Worm (Caenorhabditis elegans) whole organism, L4/young adult: ENCODE results near the gene F48B9.8.

ENCODE experiments used
- W03F9.2 ChIP-seq: fragments of 150-350 bp; optimal IDR thresholded peaks from 2 replicates; lab custom pipeline; 2014; ENCODE audit warnings: missing biosample characterization, missing genetic modification characterization
- dao-5 ChIP-seq: sonication (generic microtip); optimal IDR thresholded peaks from 2 replicates; lab custom pipeline; 2016; ENCODE audit warnings: missing genotype, missing genetic modification characterization, moderate library complexity, missing compliant biosample characterization
- him-1 ChIP-seq: sonication (generic microtip); optimal IDR thresholded peaks from 2 replicates; lab custom pipeline; 2016; ENCODE audit warnings: missing genotype, missing genetic modification reagents, missing genetic modification characterization, missing compliant biosample characterization

F48B9.8 gene

DNA sequence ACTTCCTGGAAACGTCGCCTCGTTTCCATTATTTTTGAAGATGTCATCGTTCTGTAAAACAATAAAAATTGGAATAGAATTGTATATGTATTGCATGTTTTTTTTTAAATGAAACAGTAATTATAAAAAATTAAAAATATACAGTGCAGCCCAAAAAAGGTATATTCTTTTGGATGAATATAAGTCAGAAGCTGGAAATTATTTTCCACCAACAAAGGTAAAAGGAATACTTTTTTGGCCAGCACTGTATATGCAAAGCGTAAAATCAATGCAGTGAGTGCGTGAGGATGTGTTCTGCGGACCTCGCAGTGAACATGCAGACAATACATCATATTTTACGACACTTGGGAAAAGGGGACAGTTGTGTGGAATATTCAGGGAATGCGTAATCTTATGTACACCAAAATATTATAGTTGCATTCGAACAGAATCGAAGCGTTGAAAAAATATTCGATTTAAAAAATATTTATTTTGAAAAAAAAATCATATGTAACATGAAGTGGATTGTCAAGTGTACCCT lies at the start of gene F48B9.8:
F48B9.8 (minus strand) TSS at position 51 of the 520 bp plus-strand sequence.
- TF ChIP-seq dao-5 (tag; lab: Kevin White, UChicago) = no peak
- TF ChIP-seq him-1 (tag; lab: Kevin White, UChicago) = no peak
- no peak for TF ChIP-seq W03F9.2

DNA sequence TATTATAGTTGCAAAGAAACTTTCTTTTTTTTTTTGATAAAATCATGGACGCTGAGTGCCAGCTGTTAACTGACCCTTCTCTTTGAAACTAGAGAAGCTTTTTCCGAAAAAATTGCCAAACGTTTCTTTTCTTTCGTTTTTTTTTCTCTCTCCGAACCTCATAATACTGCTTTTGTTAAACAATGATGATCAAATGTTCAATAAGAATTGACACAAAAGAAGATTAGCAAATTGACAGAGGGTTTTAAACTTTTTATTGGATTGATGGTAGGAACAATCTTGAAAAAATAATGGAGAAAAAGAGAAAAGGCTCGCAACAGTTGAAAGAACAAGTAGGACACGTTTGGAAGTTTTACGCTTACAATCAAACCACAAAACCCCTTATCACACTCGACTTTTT lies 44.6 kb upstream of the F48B9.8 start, which contains the start of gene hex-1:
hex-1 (plus strand) TSS at position 301 of the 400 bp plus-strand sequence.
- TF ChIP-seq W03F9.2 = no peak
- no peak for TF ChIP-seq him-1 (tag; lab: Kevin White, UChicago)
- TF ChIP-seq dao-5 (tag; lab: Kevin White, UChicago) = no peak

DNA sequence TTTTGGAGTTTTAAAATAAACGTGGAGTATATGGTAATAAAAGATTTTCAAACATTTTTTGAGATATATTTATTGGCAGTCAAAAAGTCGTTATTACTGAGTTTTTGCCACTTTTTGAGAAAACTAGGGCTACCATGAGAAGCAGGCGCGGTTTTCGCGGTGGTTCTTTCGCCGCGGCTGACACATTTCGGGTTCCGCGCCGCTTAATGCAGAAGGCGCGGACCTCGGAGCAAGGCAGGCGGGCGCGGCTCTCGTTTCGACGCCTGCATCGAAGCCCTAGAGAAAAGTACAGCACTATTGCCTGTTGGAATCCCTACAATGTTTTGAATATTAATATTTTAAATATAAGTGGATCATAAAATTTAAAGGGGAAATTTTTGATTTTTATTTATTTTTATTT lies 43.2 kb upstream of the F48B9.8 start:
- TF ChIP-seq dao-5 (tag; lab: Kevin White, UChicago) (no peak), W03F9.2 (no peak), him-1 (tag; lab: Kevin White, UChicago) (no peak)

DNA sequence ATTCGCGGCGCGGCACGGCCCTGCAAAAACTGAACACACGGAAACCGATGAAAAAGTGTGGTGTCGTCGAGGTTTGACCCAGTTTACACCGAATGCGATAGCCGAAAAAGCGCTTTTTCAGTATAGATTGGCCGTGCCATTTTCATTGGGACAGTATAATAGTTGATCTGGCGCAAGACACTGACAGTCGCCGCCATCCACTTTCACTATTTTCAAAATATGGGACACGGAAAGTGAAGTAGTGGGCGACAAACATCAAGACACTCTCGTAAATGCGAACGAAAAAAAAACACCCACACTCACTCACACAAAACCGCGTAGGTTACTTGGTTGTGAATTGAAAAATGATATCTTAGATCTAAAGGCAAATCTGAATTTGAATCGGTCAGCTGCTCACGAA lies 42.8 kb upstream of the F48B9.8 start:
- no peak for TF ChIP-seq him-1 (tag; lab: Kevin White, UChicago)
- TF ChIP-seq dao-5 (tag; lab: Kevin White, UChicago) = no peak
- TF ChIP-seq W03F9.2 = no peak

DNA sequence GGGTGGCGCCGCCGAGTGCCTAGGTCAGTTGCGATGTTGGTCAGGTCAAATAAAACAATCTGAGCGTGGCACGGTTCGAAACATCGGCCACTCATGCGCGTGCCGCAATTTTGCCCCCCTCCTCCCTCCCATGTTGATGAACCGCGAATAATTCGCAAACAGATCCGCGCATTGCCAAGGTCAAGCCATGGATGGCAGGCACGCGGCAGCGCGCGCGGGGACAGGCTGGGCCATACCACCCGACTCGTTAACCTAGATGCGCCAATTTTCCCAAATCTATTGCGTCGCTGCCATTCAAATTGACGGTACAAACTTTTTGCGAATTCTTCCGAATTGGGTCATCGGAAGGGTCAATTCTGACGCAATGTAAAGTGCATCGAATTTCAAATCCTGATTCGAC lies 40.5 kb upstream of the F48B9.8 start:
- no peak for TF ChIP-seq W03F9.2
- TF ChIP-seq him-1 (tag; lab: Kevin White, UChicago) = no peak
- TF ChIP-seq dao-5 (tag; lab: Kevin White, UChicago) = no peak

DNA sequence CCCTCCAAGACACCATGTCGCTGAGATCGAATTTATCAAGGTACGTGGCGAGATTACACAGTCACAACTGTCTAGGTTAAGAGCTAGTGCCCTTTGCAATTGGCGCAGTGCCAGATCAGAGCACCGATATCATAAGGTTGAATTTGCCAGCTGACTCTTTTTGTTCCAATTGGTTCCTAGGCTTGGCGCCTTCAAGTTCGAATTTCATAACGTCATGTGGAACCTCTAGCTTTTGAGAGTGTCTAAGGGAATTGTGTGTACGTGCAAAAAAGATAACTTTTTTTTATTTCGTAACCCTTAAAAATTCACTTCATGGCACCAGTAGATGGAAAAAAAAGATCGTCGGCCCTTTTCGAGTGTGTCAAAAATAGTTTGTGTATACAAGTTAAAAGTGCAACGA lies 40.0 kb upstream of the F48B9.8 start:
- TF ChIP-seq W03F9.2 (no peak), him-1 (tag; lab: Kevin White, UChicago) (no peak), dao-5 (tag; lab: Kevin White, UChicago) (no peak)

DNA sequence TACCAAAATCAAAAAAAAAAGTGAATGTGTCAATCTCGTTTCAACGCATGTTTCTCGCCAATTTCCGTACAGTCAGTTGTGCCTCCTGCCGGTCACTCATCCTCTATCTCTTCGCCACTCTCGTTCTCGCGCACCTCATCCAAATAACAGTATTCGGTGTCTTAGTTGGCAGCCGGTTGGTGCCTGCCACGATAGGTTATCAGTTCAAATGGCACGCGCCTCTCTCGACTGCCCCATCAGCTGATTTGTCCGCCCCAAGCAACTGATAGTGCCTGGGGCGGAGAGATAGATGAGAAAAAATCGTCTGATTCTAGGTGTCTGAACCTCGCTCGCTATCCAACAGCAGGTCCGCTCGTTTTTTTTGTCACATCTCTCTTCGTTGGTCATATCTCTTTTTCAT lies 38.9 kb upstream of the F48B9.8 start:
- no peak for TF ChIP-seq dao-5 (tag; lab: Kevin White, UChicago)
- no peak for TF ChIP-seq him-1 (tag; lab: Kevin White, UChicago)
- TF ChIP-seq W03F9.2 = no peak

DNA sequence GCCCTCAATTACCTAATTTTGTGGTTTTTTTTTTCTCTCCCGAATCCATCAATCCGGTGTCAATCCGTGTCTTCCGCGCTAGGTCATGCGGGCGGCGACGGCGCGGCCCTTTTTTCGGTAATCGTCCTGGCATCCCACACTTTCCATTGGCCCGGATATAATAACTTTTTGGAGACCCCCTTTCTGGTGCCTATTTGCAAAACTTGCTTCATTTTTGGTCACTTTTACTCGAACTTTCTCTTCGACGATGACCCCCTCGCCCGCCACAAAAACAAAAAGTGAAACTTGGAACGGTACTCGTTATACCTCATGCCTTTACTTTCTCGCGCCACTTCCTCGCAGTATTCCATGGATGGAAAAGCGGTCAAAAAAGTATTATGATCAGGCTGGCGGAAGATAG lies 38.2 kb upstream of the F48B9.8 start:
- TF ChIP-seq him-1 (tag; lab: Kevin White, UChicago) (no peak), dao-5 (tag; lab: Kevin White, UChicago) (no peak), W03F9.2 (no peak)

DNA sequence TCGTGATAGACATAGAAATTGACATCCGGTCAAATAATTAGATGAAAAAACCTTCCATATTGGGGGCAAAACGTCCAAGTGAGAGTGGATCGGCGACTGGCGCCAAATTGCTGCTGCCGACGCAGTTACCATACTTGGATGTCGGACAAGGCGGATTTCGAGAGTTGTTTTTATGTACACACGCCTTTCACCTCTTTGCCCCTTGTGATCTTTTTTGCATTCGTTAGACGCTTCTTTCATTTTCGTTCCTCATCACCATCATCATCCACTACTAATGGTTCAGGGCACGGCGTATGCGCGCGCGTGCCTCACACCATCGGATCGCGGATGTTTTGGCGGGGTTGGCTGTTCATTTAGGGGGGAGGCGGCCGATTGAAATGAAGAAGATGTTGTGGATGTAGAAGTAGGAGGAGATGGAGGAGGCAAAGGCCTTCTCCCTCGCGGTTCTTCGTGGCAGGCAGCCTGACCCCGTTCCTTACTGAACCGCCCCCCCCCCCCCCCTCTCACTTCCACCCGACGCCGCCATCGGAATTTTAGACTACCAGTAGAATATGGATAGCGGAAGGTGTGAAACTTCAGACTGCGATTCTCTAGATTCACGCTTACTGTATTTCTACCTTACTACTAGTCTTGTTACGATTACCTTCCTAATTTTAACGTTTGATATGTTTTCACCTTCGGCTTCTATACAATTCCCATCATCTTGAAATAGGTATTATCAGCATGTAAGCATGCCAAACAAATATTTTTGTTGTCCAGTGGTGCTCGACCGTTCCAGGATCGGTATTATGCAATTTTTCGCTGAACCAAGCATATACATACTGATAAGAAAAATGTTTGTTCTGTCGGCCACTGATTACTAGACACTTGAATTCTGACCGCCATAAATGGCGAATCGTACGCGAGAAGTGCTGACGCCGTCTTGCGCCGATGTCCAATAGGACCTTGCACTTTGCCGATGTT lies 37.5 kb upstream of the F48B9.8 start:
- TF ChIP-seq W03F9.2 (no peak), him-1 (tag; lab: Kevin White, UChicago) (no peak), dao-5 (tag; lab: Kevin White, UChicago) (no peak)

DNA sequence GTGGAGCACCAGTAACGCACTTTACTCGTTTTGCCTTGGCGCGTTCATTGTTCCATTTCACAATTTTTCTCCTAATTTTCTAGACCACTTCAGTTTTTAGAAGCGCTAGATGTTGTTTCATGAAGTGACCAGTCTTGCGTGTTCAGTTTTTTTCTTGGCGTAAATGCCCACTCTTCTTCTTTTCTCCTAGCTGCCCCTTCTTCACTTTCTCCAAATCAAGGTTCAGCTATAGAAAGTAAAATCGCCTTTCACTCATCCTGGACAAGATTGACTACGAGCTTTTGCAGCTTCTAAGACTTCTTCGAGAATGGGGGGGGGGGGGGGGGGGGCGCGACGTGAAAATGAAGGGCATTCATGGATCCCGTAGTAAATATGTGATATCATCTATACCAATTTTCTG lies 36.5 kb upstream of the F48B9.8 start:
- TF ChIP-seq him-1 (tag; lab: Kevin White, UChicago) (no peak), W03F9.2 (no peak), dao-5 (tag; lab: Kevin White, UChicago) (no peak)

DNA sequence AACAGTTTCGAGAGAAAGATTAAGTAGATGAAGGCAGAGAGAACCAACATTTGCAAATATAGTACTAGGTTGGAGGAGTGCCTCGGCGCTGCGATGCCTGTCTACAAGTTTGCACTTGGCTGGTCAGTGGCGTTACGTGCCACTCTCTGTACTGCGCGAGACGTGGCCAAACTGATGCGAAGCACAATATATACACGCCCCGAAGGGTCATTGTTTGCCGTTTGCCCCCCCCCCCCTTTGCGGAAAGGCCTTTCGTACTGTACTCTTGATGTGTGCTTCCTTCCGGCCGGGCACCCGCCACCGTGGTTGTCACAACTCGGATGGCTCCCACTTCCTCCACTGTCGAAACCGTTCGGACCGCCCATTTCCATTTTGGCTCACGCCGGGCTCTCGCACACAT lies 35.9 kb upstream of the F48B9.8 start:
- TF ChIP-seq dao-5 (tag; lab: Kevin White, UChicago) (no peak), him-1 (tag; lab: Kevin White, UChicago) (no peak), W03F9.2 (no peak)

DNA sequence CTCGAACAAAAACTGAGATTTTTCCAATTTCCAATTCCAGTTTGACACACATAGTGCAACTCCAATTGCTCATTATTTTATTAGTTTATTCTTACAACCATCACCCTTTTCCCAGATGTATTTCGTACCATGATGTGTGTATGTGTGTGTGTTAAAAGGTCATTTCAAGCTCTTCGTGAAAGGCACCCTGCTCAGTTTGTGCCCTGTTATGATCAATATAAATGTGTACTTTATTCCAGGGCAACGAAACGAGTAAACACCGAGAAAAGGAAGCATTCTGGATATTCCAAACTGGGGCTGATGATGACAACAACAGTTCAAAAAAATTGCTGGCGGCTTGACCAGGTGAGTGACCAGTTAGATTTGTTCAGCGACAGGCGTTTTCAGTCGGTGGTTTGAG lies 34.5 kb upstream of the F48B9.8 start, which contains the start of gene peb-1:
peb-1 (plus strand) TSS at position 301 of the 400 bp plus-strand sequence.
- TF ChIP-seq him-1 (tag; lab: Kevin White, UChicago) = no peak
- no peak for TF ChIP-seq dao-5 (tag; lab: Kevin White, UChicago)
- TF ChIP-seq W03F9.2 = no peak

DNA sequence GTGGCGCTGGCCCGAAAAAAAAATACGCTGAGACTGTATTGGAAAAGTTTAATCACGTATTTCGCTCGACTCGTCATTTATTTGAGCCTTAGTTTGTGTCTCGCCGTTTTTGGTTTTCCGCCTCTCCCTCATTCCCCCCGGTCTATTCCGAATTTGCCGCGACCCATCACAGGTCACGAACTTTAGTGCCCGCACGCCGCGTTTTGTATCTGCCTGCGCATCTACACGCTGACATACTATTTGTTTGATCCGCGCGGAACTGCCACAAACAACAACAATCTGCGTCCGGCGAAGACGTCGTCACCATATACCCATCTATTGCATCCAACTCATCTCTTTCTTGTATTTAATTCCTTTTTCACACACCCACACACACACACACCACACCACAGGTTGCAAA lies 34.0 kb upstream of the F48B9.8 start:
- TF ChIP-seq him-1 (tag; lab: Kevin White, UChicago) = no peak
- no peak for TF ChIP-seq dao-5 (tag; lab: Kevin White, UChicago)
- no peak for TF ChIP-seq W03F9.2

DNA sequence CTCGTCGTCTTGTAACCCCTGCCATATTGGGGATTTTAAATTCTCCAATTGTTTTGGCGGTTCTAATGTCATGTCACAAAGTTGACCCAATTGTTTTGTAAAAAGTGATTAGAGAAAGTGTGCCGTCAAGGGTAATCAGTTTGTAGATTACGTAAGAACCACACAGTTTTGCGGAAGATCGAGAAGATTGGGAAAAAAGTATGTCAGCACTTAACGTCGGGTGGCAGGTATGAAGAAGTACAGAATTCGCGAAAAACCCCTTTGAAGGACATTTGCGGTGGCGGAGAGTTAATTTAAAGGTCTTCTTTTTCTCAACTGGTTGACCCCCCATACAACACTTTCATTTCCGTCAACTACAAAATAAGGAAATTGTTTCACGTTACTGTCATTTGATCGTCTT lies 32.2 kb upstream of the F48B9.8 start:
- TF ChIP-seq dao-5 (tag; lab: Kevin White, UChicago) (no peak), W03F9.2 (no peak), him-1 (tag; lab: Kevin White, UChicago) (no peak)
